Worm (Caenorhabditis elegans) whole organism, L2 larva: Measurements from ENCODE around the gene T03G6.1.

Experiments used
- aly-2 ChIP-seq: fragments of 150-350 bp; optimal IDR thresholded peaks from 2 replicates; lab custom pipeline; 2014; ENCODE audit warnings: missing biosample characterization, missing genetic modification characterization
- fos-1 ChIP-seq: fragments of 150-350 bp; optimal IDR thresholded peaks from 2 replicates; lab custom pipeline; 2014; ENCODE audit warnings: missing biosample characterization, missing genetic modification characterization
- lin-39 ChIP-seq: fragments of 150-350 bp; optimal IDR thresholded peaks from 2 replicates; lab custom pipeline; 2014; ENCODE audit warnings: missing biosample characterization, missing genetic modification reagents, missing genetic modification characterization
- nhr-11 ChIP-seq: fragments of 150-350 bp; optimal IDR thresholded peaks from 2 replicates; lab custom pipeline; 2014; ENCODE audit warnings: missing biosample characterization, missing genetic modification characterization
- nhr-6 ChIP-seq: fragments of 150-350 bp; optimal IDR thresholded peaks from 2 replicates; lab custom pipeline; 2014; ENCODE audit warnings: missing biosample characterization, missing genetic modification characterization
- snpc-4 ChIP-seq: fragments of 150-350 bp; optimal IDR thresholded peaks from 2 replicates; lab custom pipeline; 2014; ENCODE audit warnings: missing biosample characterization, missing genetic modification characterization
- unc-39 ChIP-seq: fragments of 150-350 bp; optimal IDR thresholded peaks from 2 replicates; lab custom pipeline; 2014; ENCODE audit warnings: missing biosample characterization, missing genetic modification characterization
- unc-62 ChIP-seq: fragments of 150-350 bp; optimal IDR thresholded peaks from 2 replicates; lab custom pipeline; 2014; ENCODE audit warnings: missing biosample characterization, missing genetic modification reagents, missing genetic modification characterization

DNA sequence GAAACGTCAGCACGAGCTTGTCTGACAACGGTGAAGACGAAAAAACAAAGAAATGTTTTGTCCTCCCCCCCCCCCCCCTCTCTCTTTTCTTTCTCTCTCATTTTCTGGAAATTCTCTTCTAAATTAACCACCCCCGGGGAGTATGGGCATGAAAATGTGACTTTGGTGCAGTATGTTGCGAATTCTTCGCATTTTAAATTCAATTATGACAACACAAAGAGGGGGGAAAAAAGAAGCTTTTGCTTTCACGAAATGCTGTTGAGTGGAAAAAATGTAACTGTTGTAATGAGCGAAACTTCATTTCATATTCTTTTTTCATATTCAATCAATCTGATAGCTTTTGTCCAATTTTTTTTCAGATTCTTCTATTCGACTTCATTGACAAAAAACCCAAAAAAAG is 46.3 kb downstream of the T03G6.1 start:
- TF ChIP-seq aly-2 (tag; lab: Kevin White, UChicago) (no peak), unc-62 (GFP tag; lab: Kevin White, UChicago) (no peak), nhr-6 (tag; lab: Kevin White, UChicago) (no peak), unc-39 (no peak), fos-1 (tag; lab: Kevin White, UChicago) (no peak), snpc-4 (tag; lab: Kevin White, UChicago) (no peak), lin-39 (tag; lab: Kevin White, UChicago) (no peak), nhr-11 (no peak)
